Worm (Caenorhabditis elegans) whole organism, young adult: ENCODE data around the gene srx-31.

ENCODE experiments used
- ama-1 ChIP-seq, 3 experiments: fragments of 150-350 bp in 1 of 3; sonication (generic microtip) in 2 of 3; optimal IDR thresholded peaks; 2 replicates each; lab custom pipeline; 2014 to 2018; ENCODE audit warnings: missing biosample characterization in 2 of 3, missing genetic modification characterization in 2 of 3, missing genetic modification reagents in 2 of 3
- attf-6 ChIP-seq: fragments of 200-800 bp; sonication (Bioruptor generic); IDR thresholded peaks from 2 replicates; pipeline ENCODE4 v1.3.6; 2022; ENCODE audit warnings: missing genetic modification reagents, missing genetic modification characterization, missing compliant biosample characterization
- efl-1 ChIP-seq: fragments of 150-350 bp; optimal IDR thresholded peaks from 2 replicates; lab custom pipeline; 2014; ENCODE audit warnings: missing biosample characterization, missing genetic modification reagents, missing genetic modification characterization
- pha-4 ChIP-seq: fragments of 150-350 bp; sonication (generic microtip); optimal IDR thresholded peaks from 2 replicates; lab custom pipeline; 2014; ENCODE audit warnings: missing biosample characterization, missing genetic modification reagents, missing genetic modification characterization
- snpc-4 ChIP-seq, 5 experiments: fragments of 150-350 bp in 1 of 5; sonication (generic microtip) in 4 of 5; optimal IDR thresholded peaks; 2 replicates each; lab custom pipeline; 2014 to 2018; ENCODE audit warnings: missing genetic modification characterization in 5 of 5, missing biosample characterization in 3 of 5, antibody characterized with exemption in 2 of 5, mild to moderate bottlenecking in 2 of 5, missing compliant biosample characterization in 2 of 5, missing genotype in 2 of 5, moderate library complexity in 2 of 5, missing genetic modification reagents in 1 of 5
- ztf-22 ChIP-seq: fragments of 200-800 bp; sonication (Bioruptor generic); optimal IDR thresholded peaks from 2 replicates; lab custom pipeline; 2018; ENCODE audit warnings: mild to moderate bottlenecking, missing genetic modification characterization, moderate library complexity, missing compliant biosample characterization

ce11 chrV:778339-778738 is 44.5 kb downstream of the srx-31 start, which contains the start of gene srbc-59:
- TF ChIP-seq pha-4, result no peak
- no peak for TF ChIP-seq ama-1 (optimal IDR thresholded peaks at IDR 0.05; lab: Kevin White, UChicago)
- TF ChIP-seq ama-1 (GFP tag; optimal IDR thresholded peaks at IDR 0.05; lab: Kevin White, UChicago), result no peak
- no peak for TF ChIP-seq snpc-4 (GFP tag; optimal IDR thresholded peaks at IDR 0.05; lab: Kevin White, UChicago)
- TF ChIP-seq snpc-4 (tag; optimal IDR thresholded peaks at IDR 0.05; lab: Kevin White, UChicago), result no peak
- TF ChIP-seq ztf-22 (GFP tag; lab: Kevin White, UChicago), result no peak
- TF ChIP-seq efl-1 (GFP tag; lab: Kevin White, UChicago), result no peak
- no peak for TF ChIP-seq attf-6 (GFP tag; lab: Robert Waterston, UW)
